Worm (Caenorhabditis elegans): ENCODE measurements around the gene scl-21.

scl-21 gene

DNA sequence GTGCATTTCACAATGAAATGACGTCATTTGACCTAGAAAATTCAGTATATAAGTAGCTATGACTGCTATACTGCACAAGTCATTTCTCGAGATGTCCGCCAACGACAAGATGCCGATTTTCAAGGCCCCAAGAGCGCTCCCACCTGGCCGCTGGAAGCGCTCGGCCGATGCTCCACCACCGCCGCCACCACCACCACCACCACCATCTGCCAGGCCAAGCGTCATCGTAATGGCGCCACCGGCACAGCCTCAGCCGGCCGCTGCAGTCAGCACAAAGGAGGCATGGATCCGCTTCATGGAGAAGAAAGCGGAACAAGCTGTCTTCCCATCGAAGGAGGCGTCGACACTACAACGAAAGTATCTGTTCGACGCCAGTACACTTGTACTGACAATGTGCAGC is 10.2 kb downstream of the scl-21 start, which contains the start of gene Y43F8B.28:
Y43F8B.28 (plus strand) TSS at position 59 of the 400 bp plus-strand sequence.
- TF ChIP-seq sea-1 (GFP tag; conservative IDR thresholded peaks at IDR 0.05) (no peak), hmg-4 (GFP tag; optimal IDR thresholded peaks at IDR 0.05) (no peak), ama-1 (optimal IDR thresholded peaks at IDR 0.05) (no peak), F13C5.2 (tag; optimal IDR thresholded peaks at IDR 0.05) (no peak), flt-1 (GFP tag; IDR thresholded peaks at IDR 0.05) (no peak), aly-1 (tag; optimal IDR thresholded peaks at IDR 0.05) (no peak), ceh-36 (tag; optimal IDR thresholded peaks at IDR 0.05) (no peak), tbx-37 (GFP tag; conservative IDR thresholded peaks at IDR 0.05) (no peak), B0310.2 (tag; optimal IDR thresholded peaks at IDR 0.05) (no peak), hmbx-1 (tag; optimal IDR thresholded peaks at IDR 0.05) (no peak), ets-7 (tag; optimal IDR thresholded peaks at IDR 0.05) (no peak), tbx-11 (GFP tag; IDR thresholded peaks at IDR 0.05) (no peak), ceh-13 (GFP tag; optimal IDR thresholded peaks at IDR 0.05) (no peak), hnd-1 (tag; optimal IDR thresholded peaks at IDR 0.05) (no peak)

DNA sequence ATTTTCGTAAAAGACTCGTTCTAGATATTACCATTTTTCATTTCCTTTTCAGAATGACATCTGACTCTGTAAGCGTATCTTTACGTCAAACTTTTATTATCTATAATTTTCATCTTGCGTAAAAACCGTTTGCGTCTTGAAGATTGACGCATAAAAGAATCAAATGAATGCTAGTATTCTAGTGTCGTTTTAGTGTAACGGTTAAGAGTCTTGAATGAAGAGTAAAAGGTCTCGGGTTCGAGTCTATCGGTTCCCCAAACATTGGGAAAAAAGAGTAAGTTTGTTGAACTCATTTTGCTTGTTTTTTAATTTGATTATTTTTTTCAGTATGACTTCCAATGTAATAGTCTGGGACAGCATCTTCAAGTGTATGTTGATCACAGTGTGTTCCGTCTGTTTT is 11.0 kb downstream of the scl-21 start, which contains the start of gene Y43F8B.17:
Y43F8B.17 (plus strand) TSS at position 215 of the 400 bp plus-strand sequence.
- TF ChIP-seq pes-1 (GFP tag; IDR thresholded peaks at IDR 0.05) (no peak), ceh-13 (GFP tag; optimal IDR thresholded peaks at IDR 0.05) (no peak)

DNA sequence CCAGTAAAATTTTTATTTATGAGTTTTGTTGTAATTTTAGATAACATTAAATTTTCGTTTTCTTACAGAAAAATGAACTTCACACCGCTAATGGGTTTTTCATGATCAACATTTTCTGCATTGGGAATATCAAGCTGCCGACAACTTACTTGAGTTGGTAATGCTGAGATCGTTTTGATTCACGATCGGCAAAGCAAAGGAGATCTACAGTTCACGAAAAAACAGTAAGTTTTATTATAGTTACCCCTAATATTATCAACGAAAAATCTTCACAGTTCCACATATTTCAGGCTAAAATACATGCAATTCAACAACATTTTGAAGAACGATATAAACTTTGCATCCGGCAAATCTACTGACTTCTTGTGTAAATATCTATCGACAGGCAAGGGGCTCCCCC is 13.0 kb downstream of the scl-21 start, which contains the start of gene Y43F8B.22:
Y43F8B.22 (plus strand) TSS at position 301 of the 400 bp plus-strand sequence.
- TF ChIP-seq hmbx-1 (tag; optimal IDR thresholded peaks at IDR 0.05), result no peak
- TF ChIP-seq F13C5.2 (tag; optimal IDR thresholded peaks at IDR 0.05), result no peak
- no peak for TF ChIP-seq aly-1 (tag; optimal IDR thresholded peaks at IDR 0.05)
- no peak for TF ChIP-seq ceh-36 (tag; optimal IDR thresholded peaks at IDR 0.05)
- TF ChIP-seq ets-7 (tag; optimal IDR thresholded peaks at IDR 0.05), result no peak
- TF ChIP-seq pes-1 (GFP tag; IDR thresholded peaks at IDR 0.05), result no peak
- no peak for TF ChIP-seq scrt-1 (GFP tag; IDR thresholded peaks at IDR 0.05)

DNA sequence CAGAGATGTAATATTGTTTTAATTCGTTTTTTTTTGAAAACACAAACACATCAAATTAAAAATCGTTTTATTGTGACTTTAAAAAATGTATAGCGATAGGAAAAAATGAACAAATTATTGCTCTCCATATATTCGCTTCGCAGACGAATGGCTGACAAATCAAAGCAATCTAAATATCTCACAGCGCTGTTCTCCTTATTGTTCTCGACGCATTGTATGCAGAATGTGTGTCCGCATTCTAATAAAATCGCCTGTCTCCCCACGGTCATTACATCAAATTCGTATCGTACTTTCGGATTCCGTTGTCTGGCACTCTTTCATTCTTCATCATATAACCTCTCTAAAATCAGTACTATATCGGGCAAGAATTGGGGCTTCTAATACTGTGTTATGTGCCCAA is 17.6 kb downstream of the scl-21 start, which contains the start of gene Y43F8B.9:
Y43F8B.9 (plus strand) TSS at position 301 of the 400 bp plus-strand sequence.
- TF ChIP-seq pes-1 (GFP tag; IDR thresholded peaks at IDR 0.05) (no peak), scrt-1 (GFP tag; IDR thresholded peaks at IDR 0.05) (no peak), tbx-37 (GFP tag; conservative IDR thresholded peaks at IDR 0.05) (no peak), B0310.2 (tag; optimal IDR thresholded peaks at IDR 0.05) (no peak), ceh-36 (tag; optimal IDR thresholded peaks at IDR 0.05) (no peak), tbx-11 (GFP tag; IDR thresholded peaks at IDR 0.05) (no peak), ama-1 (optimal IDR thresholded peaks at IDR 0.05) (no peak), aly-1 (tag; optimal IDR thresholded peaks at IDR 0.05) (no peak), hnd-1 (tag; optimal IDR thresholded peaks at IDR 0.05) (no peak), tra-4 (tag; optimal IDR thresholded peaks at IDR 0.05) (no peak), flt-1 (GFP tag; IDR thresholded peaks at IDR 0.05) (no peak), F13C5.2 (tag; optimal IDR thresholded peaks at IDR 0.05) (no peak), sea-1 (GFP tag; conservative IDR thresholded peaks at IDR 0.05) (no peak), ceh-13 (GFP tag; optimal IDR thresholded peaks at IDR 0.05) (no peak), hmbx-1 (tag; optimal IDR thresholded peaks at IDR 0.05) (no peak), hmg-4 (GFP tag; optimal IDR thresholded peaks at IDR 0.05) (no peak), ets-7 (tag; optimal IDR thresholded peaks at IDR 0.05) (no peak)

DNA sequence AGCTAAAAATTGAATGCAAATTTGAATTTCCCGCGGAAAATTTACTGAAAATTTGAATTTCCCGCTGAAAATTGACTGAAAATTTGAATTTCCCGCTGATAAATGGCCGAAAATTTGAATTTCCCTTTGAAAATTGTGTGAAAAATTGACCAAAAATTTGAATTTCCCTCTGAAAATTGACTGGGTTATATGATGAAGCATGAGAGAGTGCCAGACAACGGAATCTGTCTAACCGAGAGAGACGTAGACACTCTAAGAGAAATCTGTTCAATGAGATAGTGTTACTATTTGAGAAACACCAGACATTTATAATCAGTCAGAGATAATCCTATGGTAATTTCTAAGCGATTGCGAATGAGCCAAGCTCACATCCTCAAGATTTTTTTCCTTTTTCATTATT is 18.2 kb downstream of the scl-21 start:
- TF ChIP-seq sea-1 (GFP tag; conservative IDR thresholded peaks at IDR 0.05) (no peak), hmbx-1 (tag; optimal IDR thresholded peaks at IDR 0.05) (no peak), aly-1 (tag; optimal IDR thresholded peaks at IDR 0.05) (no peak), ama-1 (optimal IDR thresholded peaks at IDR 0.05) (no peak), pes-1 (GFP tag; IDR thresholded peaks at IDR 0.05) (no peak), tbx-37 (GFP tag; conservative IDR thresholded peaks at IDR 0.05) (no peak), scrt-1 (GFP tag; IDR thresholded peaks at IDR 0.05) (no peak), hmg-4 (GFP tag; optimal IDR thresholded peaks at IDR 0.05) (no peak), ceh-13 (GFP tag; optimal IDR thresholded peaks at IDR 0.05) (no peak), ets-7 (tag; optimal IDR thresholded peaks at IDR 0.05) (no peak), tbx-11 (GFP tag; IDR thresholded peaks at IDR 0.05) (no peak), B0310.2 (tag; optimal IDR thresholded peaks at IDR 0.05) (no peak), flt-1 (GFP tag; IDR thresholded peaks at IDR 0.05) (no peak), hnd-1 (tag; optimal IDR thresholded peaks at IDR 0.05) (no peak), tra-4 (tag; optimal IDR thresholded peaks at IDR 0.05) (no peak), F13C5.2 (tag; optimal IDR thresholded peaks at IDR 0.05) (no peak), ceh-36 (tag; optimal IDR thresholded peaks at IDR 0.05) (no peak)

DNA sequence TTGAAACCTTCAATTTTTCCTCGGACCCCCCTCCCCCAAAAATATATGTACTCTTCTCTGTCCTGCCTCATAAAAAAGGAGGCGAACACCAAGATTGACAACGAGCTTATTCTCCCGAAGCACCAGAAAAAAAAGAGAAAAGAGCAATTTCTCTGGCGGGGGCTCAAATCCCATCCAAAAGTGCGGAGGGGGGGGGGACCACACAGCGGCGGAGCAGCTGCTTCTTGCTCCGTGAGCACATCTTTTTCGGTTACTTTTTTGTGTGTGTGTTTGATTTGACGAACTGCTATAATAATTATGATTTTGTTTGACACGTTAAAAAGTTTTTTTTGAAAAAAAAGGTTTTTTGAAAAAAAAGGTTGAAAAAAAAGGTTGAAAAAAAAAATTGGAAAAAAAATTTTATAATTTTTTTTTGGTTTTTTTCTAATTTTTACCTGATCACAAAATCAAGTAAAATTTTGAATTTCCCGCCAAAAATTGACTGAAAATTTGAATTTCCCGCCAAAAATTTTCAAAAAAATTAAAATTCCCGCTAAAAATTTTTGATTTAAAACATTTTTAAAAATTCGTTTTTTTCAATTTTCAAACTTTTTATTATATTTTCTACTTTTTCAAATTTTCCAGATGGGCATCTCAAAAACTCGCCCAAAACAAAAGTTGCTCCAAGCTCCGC is 21.5 kb downstream of the scl-21 start, which contains the start of gene Y43F8B.10:
Y43F8B.10 (plus strand) TSS at position 623 of the 673 bp plus-strand sequence.
- TF ChIP-seq tbx-37 (GFP tag; conservative IDR thresholded peaks at IDR 0.05), result no peak
- no peak for TF ChIP-seq hnd-1 (tag; optimal IDR thresholded peaks at IDR 0.05)
- no peak for TF ChIP-seq flt-1 (GFP tag; IDR thresholded peaks at IDR 0.05)
- no peak for TF ChIP-seq hmbx-1 (tag; optimal IDR thresholded peaks at IDR 0.05)
- no peak for TF ChIP-seq scrt-1 (GFP tag; IDR thresholded peaks at IDR 0.05)
- no peak for TF ChIP-seq F13C5.2 (tag; optimal IDR thresholded peaks at IDR 0.05)
- no peak for TF ChIP-seq tra-4 (tag; optimal IDR thresholded peaks at IDR 0.05)
- no peak for TF ChIP-seq B0310.2 (tag; optimal IDR thresholded peaks at IDR 0.05)

DNA sequence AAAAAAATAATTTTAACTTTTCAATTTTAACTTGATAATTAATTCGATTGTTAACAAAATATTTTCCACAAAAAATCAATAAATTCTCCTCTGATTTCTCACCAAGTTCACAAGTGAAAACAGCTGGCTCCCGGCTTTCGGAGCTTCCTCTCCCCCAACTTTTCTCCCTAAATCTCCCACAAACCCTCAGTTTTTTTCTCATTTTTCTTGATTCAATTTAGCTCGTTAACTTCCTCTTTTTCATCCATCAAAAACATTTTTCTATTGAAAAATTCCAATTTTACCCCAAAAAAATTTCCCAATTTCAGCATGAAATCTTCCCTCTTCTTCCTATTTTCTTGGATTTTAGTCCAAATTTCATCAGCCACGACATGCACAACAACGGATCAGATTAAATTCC is 25.1 kb downstream of the scl-21 start, which contains the start of gene Y43F8B.11:
Y43F8B.11 (plus strand) TSS at position 301 of the 400 bp plus-strand sequence.
- no peak for TF ChIP-seq F13C5.2 (tag; optimal IDR thresholded peaks at IDR 0.05)
- no peak for TF ChIP-seq aly-1 (tag; optimal IDR thresholded peaks at IDR 0.05)
- no peak for TF ChIP-seq hmg-4 (GFP tag; optimal IDR thresholded peaks at IDR 0.05)
- no peak for TF ChIP-seq tra-4 (tag; optimal IDR thresholded peaks at IDR 0.05)
- no peak for TF ChIP-seq flt-1 (GFP tag; IDR thresholded peaks at IDR 0.05)
- TF ChIP-seq B0310.2 (tag; optimal IDR thresholded peaks at IDR 0.05), result no peak
- TF ChIP-seq sea-1 (GFP tag; conservative IDR thresholded peaks at IDR 0.05), result no peak
- TF ChIP-seq scrt-1 (GFP tag; IDR thresholded peaks at IDR 0.05), result no peak
- TF ChIP-seq hnd-1 (tag; optimal IDR thresholded peaks at IDR 0.05), result no peak
- TF ChIP-seq ets-7 (tag; optimal IDR thresholded peaks at IDR 0.05), result no peak
- TF ChIP-seq ama-1 (optimal IDR thresholded peaks at IDR 0.05), result no peak
- TF ChIP-seq pes-1 (GFP tag; IDR thresholded peaks at IDR 0.05), result no peak
- no peak for TF ChIP-seq hmbx-1 (tag; optimal IDR thresholded peaks at IDR 0.05)
- no peak for TF ChIP-seq tbx-11 (GFP tag; IDR thresholded peaks at IDR 0.05)
- no peak for TF ChIP-seq tbx-37 (GFP tag; conservative IDR thresholded peaks at IDR 0.05)
- TF ChIP-seq ceh-36 (tag; optimal IDR thresholded peaks at IDR 0.05), result no peak
- TF ChIP-seq ceh-13 (GFP tag; optimal IDR thresholded peaks at IDR 0.05), result no peak
